Worm (Caenorhabditis elegans): ENCODE measurements around the gene F10E7.5.

Gene F10E7.5

ce11 chrII:7099231-7099630 is 12.5 kb upstream of the F10E7.5 start (continued):
- peak in 1 of 2 experiments; percentile 31 for TF ChIP-seq hif-1 (tag; optimal IDR thresholded peaks at IDR 0.05)
- TF ChIP-seq spr-1 (tag; optimal IDR thresholded peaks at IDR 0.05): no peak
- TF ChIP-seq jun-1 (tag; optimal IDR thresholded peaks at IDR 0.05): no peak

- TF ChIP-seq lin-38 (GFP tag; IDR thresholded peaks at IDR 0.05) (peak; percentile 42), madf-5 (GFP tag; IDR thresholded peaks at IDR 0.05) (0 out of 4 replicates have a peak, but pooled peaks of 1 of the 2 experiments have one; percentile 13), zfp-3 (GFP tag; conservative IDR thresholded peaks at IDR 0.05) (peak; percentile 85; the same call in 1 of the 2 replicates), hif-1 (tag; optimal IDR thresholded peaks at IDR 0.05) (peak in 1 of 2 experiments; percentile 1), T26A8.4 (GFP tag; IDR thresholded peaks at IDR 0.05) (peak; percentile 54; the same call in 1 of the 2 replicates), nhr-76 (tag; optimal IDR thresholded peaks at IDR 0.05) (no peak), dmd-6 (GFP tag; IDR thresholded peaks at IDR 0.05) (peak; percentile 44), saeg-2 (GFP tag; IDR thresholded peaks at IDR 0.05) (0 out of 2 replicates have a peak, but pooled peaks have one; percentile 66), ctbp-1 (GFP tag; IDR thresholded peaks at IDR 0.05) (no peak), T20F7.1 (GFP tag; optimal IDR thresholded peaks at IDR 0.05) (peak; percentile 59), ama-1 (optimal IDR thresholded peaks at IDR 0.05) (peak; percentile 70), gei-8 (GFP tag; optimal IDR thresholded peaks at IDR 0.05) (no peak), skn-1 (tag; optimal IDR thresholded peaks at IDR 0.05) (no peak)
These were observed 10.9 kb upstream of the F10E7.5 start, which contains the start of gene mmaa-1 for ce11 chrII:7100838-7101237. TSS of gene mmaa-1 (minus strand) at chrII:7101165.

DNA sequence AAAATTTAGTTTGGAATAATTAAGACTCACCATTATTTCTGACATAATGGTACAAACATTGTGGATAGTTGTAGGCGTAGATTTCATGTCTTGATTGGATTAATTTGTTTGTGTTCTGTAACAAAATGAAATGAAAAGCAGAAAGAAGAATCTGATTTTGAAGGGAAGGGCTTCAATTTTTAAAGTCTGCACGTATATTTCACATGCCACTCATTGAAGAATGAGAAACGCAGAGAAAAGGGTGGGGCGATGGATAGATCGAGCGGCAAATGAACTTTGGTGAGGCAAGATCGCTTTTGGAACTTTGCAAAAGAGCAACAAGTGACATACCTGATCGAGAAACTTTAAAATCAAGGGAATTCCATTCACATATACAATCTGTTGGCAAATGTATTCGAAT is 9.5 kb upstream of the F10E7.5 start:
- TF ChIP-seq hmg-1.1 (GFP tag; IDR thresholded peaks at IDR 0.05) (peak; percentile 14; the same call in 1 of the 2 replicates), F37D6.2 (tag; optimal IDR thresholded peaks at IDR 0.05) (no peak), pha-4 (GFP tag; IDR thresholded peaks at IDR 0.05) (no peak), pha-4 (tag; optimal IDR thresholded peaks at IDR 0.05) (no peak), dmd-6 (GFP tag; IDR thresholded peaks at IDR 0.05) (peak; percentile 41), mdt-29 (GFP tag; IDR thresholded peaks at IDR 0.05) (no peak), T26A8.4 (GFP tag; IDR thresholded peaks at IDR 0.05) (no peak), ceh-82 (tag; optimal IDR thresholded peaks at IDR 0.05) (no peak), nhr-28 (tag; optimal IDR thresholded peaks at IDR 0.05) (peak; percentile 25), F10B5.3 (tag; optimal IDR thresholded peaks at IDR 0.05) (no peak), hif-1 (tag; optimal IDR thresholded peaks at IDR 0.05) (peak in 1 of 2 experiments; percentile 99), lsy-2 (tag; optimal IDR thresholded peaks at IDR 0.05) (peak in 1 of 2 experiments; percentile 47), nhr-42 (GFP tag; IDR thresholded peaks at IDR 0.05) (no peak), ama-1 (optimal IDR thresholded peaks at IDR 0.05) (no peak), arid-1 (GFP tag; conservative IDR thresholded peaks at IDR 0.05) (no peak), daf-12 (tag; optimal IDR thresholded peaks at IDR 0.05) (no peak), hlh-11 (tag; optimal IDR thresholded peaks at IDR 0.05) (peak; percentile 16)

- TF ChIP-seq hlh-30 (tag; optimal IDR thresholded peaks at IDR 0.05; ENCODE audit: insufficient read depth): no peak
- TF ChIP-seq nhr-111 (GFP tag; optimal IDR thresholded peaks at IDR 0.05): no peak
- peak in 1 of 2 experiments; percentile 93 for TF ChIP-seq unc-62 (GFP tag; optimal IDR thresholded peaks at IDR 0.05 in 1 of 2)
- no peak for TF ChIP-seq unc-62 (tag; optimal IDR thresholded peaks at IDR 0.05)
These were observed 8.7 kb upstream of the F10E7.5 start for ce11 chrII:7103111-7103510.

- TF ChIP-seq hmg-1.1 (GFP tag; IDR thresholded peaks at IDR 0.05) (no peak), lin-38 (GFP tag; IDR thresholded peaks at IDR 0.05) (peak; percentile 73), tag-97 (GFP tag; IDR thresholded peaks at IDR 0.05) (no peak), mes-2 (tag; optimal IDR thresholded peaks at IDR 0.05; ENCODE audit: poor library complexity, severe bottlenecking) (peak; percentile 89), dve-1 (tag; optimal IDR thresholded peaks at IDR 0.05; ENCODE audit: insufficient read depth) (peak; percentile 63), daf-16 (GFP tag; optimal IDR thresholded peaks at IDR 0.05) (peak in 1 of 2 experiments; percentile 28), daf-16 (tag; optimal IDR thresholded peaks at IDR 0.05) (peak; percentile 76), fkh-10 (GFP tag; optimal IDR thresholded peaks at IDR 0.05) (peak; percentile 58), hif-1 (tag; optimal IDR thresholded peaks at IDR 0.05) (peak in 1 of 2 experiments; percentile 84), unc-62 (GFP tag; optimal IDR thresholded peaks at IDR 0.05 in 1 of 2) (peak in 1 of 2 experiments; percentile 99), unc-62 (tag; optimal IDR thresholded peaks at IDR 0.05) (no peak), rbr-2 (tag; optimal IDR thresholded peaks at IDR 0.05) (peak; percentile 71), T26A8.4 (GFP tag; IDR thresholded peaks at IDR 0.05) (peak; percentile 35; the same call in 1 of the 2 replicates), ama-1 (optimal IDR thresholded peaks at IDR 0.05) (peak; percentile 11), ceh-82 (tag; optimal IDR thresholded peaks at IDR 0.05) (no peak), lin-13 (GFP tag; optimal IDR thresholded peaks at IDR 0.05) (peak; percentile 78), Y5F2A.4 (GFP tag; optimal IDR thresholded peaks at IDR 0.05) (no peak), jun-1 (tag; optimal IDR thresholded peaks at IDR 0.05) (peak; percentile 39)
These were observed 6.8 kb upstream of the F10E7.5 start, which contains the start of the genes farl-11 and rpl-33 for ce11 chrII:7104794-7105613. TSS of gene farl-11 (minus strand) at chrII:7105035. TSS of gene rpl-33 (plus strand) at chrII:7105563.

All from whole organism, L4 larva.